Fruit fly (Drosophila melanogaster): ENCODE results near the gene CG15024.

DNA sequence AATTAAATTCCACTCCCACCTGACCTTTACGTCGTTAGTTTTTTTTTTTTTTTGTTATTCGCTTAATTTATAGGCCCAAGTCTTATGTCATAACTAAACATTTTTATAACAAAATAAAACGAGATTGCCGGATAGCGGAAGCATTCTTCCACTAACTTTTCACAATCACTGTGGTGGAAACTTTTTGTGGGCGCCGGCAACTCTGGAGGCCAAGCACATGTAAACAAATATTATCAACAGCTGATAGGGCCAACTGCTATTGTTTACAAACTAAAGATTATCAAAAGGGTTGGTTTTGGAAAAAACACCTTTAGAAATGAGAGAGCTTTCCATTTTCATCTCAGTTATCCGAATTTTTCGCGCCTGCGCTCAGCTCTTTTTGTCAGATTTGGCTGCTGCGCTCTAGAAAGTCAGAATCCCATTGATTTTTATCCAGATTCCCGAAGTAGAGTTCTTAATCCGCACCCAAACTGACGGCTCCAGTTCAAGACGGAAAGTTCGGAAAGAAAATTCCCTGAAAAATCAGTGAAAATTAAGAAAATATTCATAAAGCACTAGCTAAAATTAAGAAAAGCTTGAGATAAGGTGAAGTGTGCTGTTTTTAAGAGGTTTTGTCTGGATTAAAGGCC is 34.6 kb downstream of the CG15024 start, which contains the start of gene nAChRbeta1:
- TF ChIP-seq psq (optimal IDR thresholded peaks at IDR 0.05): no peak
- no peak for TF ChIP-seq pan (optimal IDR thresholded peaks at IDR 0.05)
- no peak for TF ChIP-seq EcR (GFP tag; optimal IDR thresholded peaks at IDR 0.05)
- no peak for TF ChIP-seq CG8478 (optimal IDR thresholded peaks at IDR 0.05)
- no peak for TF ChIP-seq Dll (optimal IDR thresholded peaks at IDR 0.05)

Data from whole organism.